Fruit fly (Drosophila melanogaster) whole organism, larva: Measurements from ENCODE around the gene CG15357.

Experiments used
- noc ChIP-seq: fragments of 200-800 bp; sonication (Bioruptor generic); optimal IDR thresholded peaks from 3 replicates; lab custom pipeline; 2019; ENCODE audit warnings: missing biosample characterization, mild to moderate bottlenecking, missing genetic modification characterization, moderate library complexity

CG15357 gene

DNA sequence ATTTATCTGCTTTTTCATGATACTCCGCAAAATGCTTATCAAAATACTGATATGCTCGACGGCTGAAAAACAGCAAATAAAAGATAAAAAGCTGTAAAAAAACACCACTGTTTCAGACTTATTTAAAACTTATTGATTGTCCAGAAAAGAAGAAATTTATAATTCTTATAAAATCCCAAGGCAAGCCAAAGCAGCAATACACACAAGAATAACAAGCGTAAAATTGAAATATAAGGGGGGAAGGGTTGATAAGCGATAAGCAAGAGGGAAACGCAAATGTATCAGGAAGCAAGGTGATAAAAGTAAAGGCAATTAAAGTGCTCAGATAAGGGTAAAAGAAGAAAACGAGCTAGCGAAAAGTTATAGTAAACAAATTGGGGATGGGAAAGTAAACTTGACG, 33.0 kb downstream of the CG15357 start:
- TF ChIP-seq noc (tag; lab: Kevin White, UChicago), result peak; percentile 72

dm6 chr2L:1911316-1911873, 34.1 kb downstream of the CG15357 start:
- peak; percentile 42 for TF ChIP-seq noc (tag; lab: Kevin White, UChicago)

- no peak for TF ChIP-seq noc (tag; lab: Kevin White, UChicago)
These were observed 35.8 kb downstream of the CG15357 start for dm6 chr2L:1909681-1910080.

DNA sequence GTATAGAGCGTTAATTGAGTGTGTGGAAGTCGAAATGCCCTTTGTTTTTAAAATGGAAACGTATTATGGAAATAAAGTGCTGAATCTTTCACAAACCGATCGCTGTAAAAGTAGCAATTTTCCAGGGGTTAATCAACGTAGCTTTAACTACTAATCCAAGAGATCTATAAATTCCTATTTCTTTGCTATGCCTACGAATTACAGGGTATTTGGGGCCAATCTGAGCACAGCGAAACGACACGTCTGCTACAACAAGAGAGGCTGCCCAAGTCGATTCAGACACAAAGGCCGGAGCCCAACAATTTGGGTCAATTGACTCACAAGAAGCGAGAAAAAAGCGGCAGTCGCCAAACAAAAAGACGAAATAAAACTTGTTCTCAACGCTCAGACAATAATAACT, 38.4 kb downstream of the CG15357 start:
- no peak for TF ChIP-seq noc (tag; lab: Kevin White, UChicago)

- TF ChIP-seq noc (tag; lab: Kevin White, UChicago), result no peak
These were observed 39.2 kb downstream of the CG15357 start for dm6 chr2L:1906326-1906725.

DNA sequence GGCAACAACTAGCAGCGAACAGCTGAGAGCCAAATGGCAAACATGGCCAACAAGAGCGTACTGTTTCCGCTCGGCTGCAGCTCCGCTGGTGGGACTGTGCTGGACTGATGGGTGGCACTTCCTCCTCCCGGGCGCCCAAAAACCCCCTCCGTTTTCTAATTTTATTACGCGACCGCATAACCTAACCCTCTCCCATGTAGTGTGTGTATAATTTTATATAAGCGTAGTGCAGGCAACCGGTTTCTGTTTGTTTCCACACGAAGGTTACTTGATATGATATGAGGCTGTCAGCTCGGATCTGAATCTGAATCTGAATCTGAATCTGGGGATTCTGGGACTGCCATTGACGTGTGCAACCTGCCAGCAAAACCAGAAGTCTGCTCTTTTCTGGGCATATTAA, 42.6 kb downstream of the CG15357 start:
- TF ChIP-seq noc (tag; lab: Kevin White, UChicago), result no peak

DNA sequence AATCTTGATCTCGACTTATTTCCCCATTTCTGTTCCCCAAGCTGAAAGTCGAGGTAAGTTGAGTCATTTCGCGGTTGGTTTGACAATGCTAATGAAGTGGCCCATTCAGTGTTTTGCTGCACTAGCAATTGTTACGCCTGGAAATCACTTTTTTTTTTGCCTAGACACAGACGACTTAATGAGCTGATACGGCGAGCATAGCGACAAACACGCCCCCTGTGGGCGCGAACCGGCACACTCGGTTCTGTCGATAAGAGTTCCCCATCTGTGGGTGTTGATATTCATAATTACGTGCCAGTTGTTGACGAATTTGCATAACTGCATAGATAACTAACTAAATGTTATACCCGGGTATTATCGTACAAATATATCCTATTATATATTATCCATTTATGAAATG, 43.3 kb downstream of the CG15357 start:
- no peak for TF ChIP-seq noc (tag; lab: Kevin White, UChicago)

DNA sequence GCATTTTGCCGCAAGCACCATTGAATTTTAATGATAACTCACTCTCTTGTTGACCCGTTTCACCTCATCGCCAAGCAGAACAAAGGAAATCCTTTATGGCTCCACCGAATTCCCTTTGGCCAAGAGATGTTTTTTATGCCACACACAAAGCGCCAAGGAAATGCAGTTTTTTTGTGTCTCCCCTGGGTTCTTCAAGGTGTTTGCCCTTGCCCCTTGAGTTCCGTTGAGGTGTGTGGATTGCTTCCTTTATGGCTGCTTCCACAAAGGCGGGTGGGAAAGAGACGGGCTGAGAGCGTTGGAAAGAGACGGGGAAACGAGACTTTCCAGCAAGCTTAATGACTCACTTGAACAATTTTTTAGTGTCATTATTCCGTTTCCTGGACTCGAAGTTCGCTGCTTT, 44.2 kb downstream of the CG15357 start:
- no peak for TF ChIP-seq noc (tag; lab: Kevin White, UChicago)
